Fruit fly (Drosophila melanogaster): Measurements from ENCODE around the gene CG5346.

DNA sequence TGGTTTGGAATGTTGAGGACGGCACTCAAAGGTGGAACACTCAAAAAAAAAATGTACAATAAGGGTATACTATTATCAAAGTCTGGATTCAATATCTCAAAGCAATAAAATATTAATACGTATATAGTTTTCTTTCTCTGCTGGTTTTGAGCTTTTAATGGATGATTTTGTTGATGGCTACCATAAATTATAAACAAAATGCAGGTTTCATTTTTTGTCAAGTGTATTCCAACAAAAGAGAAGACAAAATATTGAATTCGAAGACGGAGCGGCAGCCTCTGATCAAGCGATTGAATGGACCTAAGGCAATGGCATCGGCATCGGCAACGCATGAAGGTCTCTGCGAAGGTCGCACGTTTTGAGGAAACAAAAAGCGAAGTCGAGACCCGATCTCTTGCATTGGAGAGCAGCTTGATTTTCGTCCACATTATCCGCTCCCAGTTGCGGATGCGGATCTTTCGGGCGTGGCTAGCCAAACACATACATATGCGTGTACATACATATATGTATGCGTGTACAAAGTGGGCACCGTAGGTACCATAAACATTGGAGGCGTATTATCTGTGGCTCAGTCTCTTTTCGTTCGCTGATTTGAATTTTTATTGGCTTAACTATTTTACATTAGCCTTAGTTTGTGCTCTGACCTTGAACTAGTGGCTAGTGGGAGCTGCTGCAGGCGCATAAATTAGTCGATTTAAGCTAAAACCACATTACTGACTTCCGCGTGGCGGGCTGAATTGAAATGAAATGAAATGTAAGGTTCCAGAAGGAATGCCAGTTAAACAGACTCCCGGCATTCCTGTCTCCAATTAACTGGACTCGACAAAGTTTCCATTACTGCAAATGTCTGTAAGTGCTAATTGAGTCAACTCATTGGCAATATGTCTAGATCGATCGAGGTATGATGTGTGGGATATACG, 8.3 kb upstream of the CG5346 start:
- TF ChIP-seq GATAd (GFP tag; optimal IDR thresholded peaks at IDR 0.05) (no peak), dsf (GFP tag; optimal IDR thresholded peaks at IDR 0.05; ENCODE audit: borderline replicate concordance) (no peak), Vsx2 (GFP tag; optimal IDR thresholded peaks at IDR 0.05; ENCODE audit: partially characterized antibody) (no peak)

All from whole organism, wandering third instar larva.